Worm (Caenorhabditis elegans) whole organism, L3 larva: ENCODE data around the gene C05A9.2.

Source experiments
- R02D3.7 ChIP-seq: fragments of 150-350 bp; optimal IDR thresholded peaks from 2 replicates; lab custom pipeline; 2014; ENCODE audit warnings: missing biosample characterization, missing genetic modification characterization
- ama-1 ChIP-seq: fragments of 150-350 bp; optimal IDR thresholded peaks from 2 replicates; lab custom pipeline; 2018
- egl-27 ChIP-seq: sonication (generic microtip); optimal IDR thresholded peaks from 4 replicates; lab custom pipeline; 2017; ENCODE audit warnings: missing biosample characterization, missing genetic modification reagents, missing genetic modification characterization
- hmg-11 ChIP-seq: sonication (generic microtip); optimal IDR thresholded peaks from 2 replicates; lab custom pipeline; 2016; ENCODE audit warnings: missing genetic modification characterization, missing compliant biosample characterization
- jun-1 ChIP-seq: fragments of 150-350 bp; optimal IDR thresholded peaks from 2 replicates; lab custom pipeline; 2014; ENCODE audit warnings: missing biosample characterization, missing genetic modification reagents, missing genetic modification characterization
- nhr-11 ChIP-seq: fragments of 150-350 bp; optimal IDR thresholded peaks from 2 replicates; lab custom pipeline; 2014; ENCODE audit warnings: missing biosample characterization, missing genetic modification characterization
- nhr-28 ChIP-seq: fragments of 150-350 bp; optimal IDR thresholded peaks from 2 replicates; lab custom pipeline; 2014; ENCODE audit warnings: missing biosample characterization, missing genetic modification characterization
- pha-4 ChIP-seq: fragments of 150-350 bp; optimal IDR thresholded peaks from 2 replicates; lab custom pipeline; 2014; ENCODE audit warnings: missing biosample characterization, missing genetic modification reagents, missing genetic modification characterization
- pqm-1 ChIP-seq: fragments of 150-350 bp; optimal IDR thresholded peaks from 2 replicates; lab custom pipeline; 2017; ENCODE audit warnings: missing biosample characterization, missing genetic modification characterization, inconsistent platforms
- skn-1 ChIP-seq: fragments of 150-350 bp; optimal IDR thresholded peaks from 2 replicates; lab custom pipeline; 2014; ENCODE audit warnings: missing biosample characterization, missing genetic modification characterization
- snpc-4 ChIP-seq: fragments of 150-350 bp; optimal IDR thresholded peaks from 2 replicates; lab custom pipeline; 2014; ENCODE audit warnings: missing biosample characterization, missing genetic modification characterization
- zag-1 ChIP-seq: fragments of 150-350 bp; optimal IDR thresholded peaks from 2 replicates; lab custom pipeline; 2014; ENCODE audit warnings: missing biosample characterization, missing genetic modification characterization
- ztf-4 ChIP-seq: fragments of 150-350 bp; optimal IDR thresholded peaks from 2 replicates; lab custom pipeline; 2014; ENCODE audit warnings: missing biosample characterization, missing genetic modification characterization

DNA sequence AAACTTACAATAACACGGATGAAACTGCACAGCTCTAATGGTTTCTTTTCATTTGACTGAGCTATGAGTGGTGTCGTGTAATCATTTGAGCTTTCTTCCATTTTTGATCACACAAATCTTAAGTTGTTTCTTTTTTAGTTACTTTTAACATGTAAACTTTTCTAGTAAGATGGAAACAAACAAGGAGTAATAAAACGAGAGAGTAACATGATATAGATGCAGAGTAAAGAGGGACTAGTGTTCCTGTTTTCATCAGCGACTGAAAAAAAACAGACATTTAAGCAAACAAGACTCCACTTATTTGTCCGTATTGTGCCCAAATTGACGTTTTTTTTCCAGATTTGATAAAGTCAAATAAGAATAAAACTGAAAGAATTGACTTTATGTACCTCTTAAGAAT lies 25.7 kb upstream of the C05A9.2 start, which contains the start of gene pgp-7:
- TF ChIP-seq zag-1 (tag; lab: Kevin White, UChicago) (no peak), hmg-11 (tag; lab: Kevin White, UChicago) (no peak), ama-1 (no peak), R02D3.7 (tag; lab: Kevin White, UChicago) (no peak), egl-27 (no peak), jun-1 (no peak), skn-1 (tag; lab: Kevin White, UChicago) (no peak), nhr-28 (tag; lab: Kevin White, UChicago) (no peak), nhr-11 (no peak), ztf-4 (tag; lab: Kevin White, UChicago) (no peak), snpc-4 (tag; lab: Kevin White, UChicago) (no peak), pqm-1 (tag; lab: Kevin White, UChicago) (no peak), pha-4 (tag; lab: Kevin White, UChicago) (no peak)
